Fruit fly (Drosophila melanogaster) whole organism, embryonic: ENCODE measurements around the gene Ugt316A1.
A peak's percentile ranks its signal among the peaks of the same experiment; 100 is the strongest.

Experiments used
- Antp ChIP-seq: fragments of 200-800 bp; sonication (Bioruptor generic); optimal IDR thresholded peaks from 3 replicates; lab custom pipeline; 2016; ENCODE audit warnings: missing biosample characterization, missing genetic modification characterization
- CG10462 ChIP-seq: fragments of 200-800 bp; sonication (Bioruptor generic); optimal IDR thresholded peaks from 2 replicates; lab custom pipeline; 2016; ENCODE audit warnings: missing biosample characterization, missing genetic modification characterization
- CG10565 ChIP-seq: fragments of 200-800 bp; sonication (Bioruptor generic); optimal IDR thresholded peaks from 3 replicates; lab custom pipeline; 2016; ENCODE audit warnings: missing biosample characterization, mild to moderate bottlenecking, missing genetic modification characterization
- CG10654 ChIP-seq: fragments of 200-800 bp; sonication (Bioruptor generic); optimal IDR thresholded peaks from 2 replicates; lab custom pipeline; 2016; ENCODE audit warnings: missing biosample characterization, missing genetic modification characterization
- CG10979 ChIP-seq: fragments of 200-800 bp; sonication (Bioruptor generic); optimal IDR thresholded peaks from 2 replicates; lab custom pipeline; 2018; ENCODE audit warnings: missing biosample characterization, mild to moderate bottlenecking, missing genetic modification characterization, moderate library complexity
- CG11398 ChIP-seq: fragments of 200-800 bp; sonication (Bioruptor generic); optimal IDR thresholded peaks from 2 replicates; lab custom pipeline; 2016; ENCODE audit warnings: missing biosample characterization, missing genetic modification characterization
- CG11560 ChIP-seq: fragments of 200-800 bp; sonication (Bioruptor generic); IDR thresholded peaks from 3 replicates; pipeline ENCODE4 v1.3.6; 2022; ENCODE audit warnings: missing biosample characterization, missing genetic modification characterization
- CG11723 ChIP-seq: fragments of 200-800 bp; sonication (Bioruptor generic); optimal IDR thresholded peaks from 2 replicates; lab custom pipeline; 2017; ENCODE audit warnings: missing biosample characterization, mild to moderate bottlenecking, missing genetic modification characterization
- CG13894 ChIP-seq: fragments of 200-800 bp; sonication (Bioruptor generic); optimal IDR thresholded peaks from 3 replicates; lab custom pipeline; 2018; ENCODE audit warnings: missing biosample characterization, mild to moderate bottlenecking, missing genetic modification characterization, moderate library complexity
- CG15514 ChIP-seq: fragments of 200-800 bp; sonication (Bioruptor generic); optimal IDR thresholded peaks from 3 replicates; lab custom pipeline; 2017; ENCODE audit warnings: missing biosample characterization, missing genetic modification characterization, mild to moderate bottlenecking, moderate library complexity, missing genetic modification reagents
- CG1602 ChIP-seq: fragments of 200-800 bp; sonication (Bioruptor generic); optimal IDR thresholded peaks from 3 replicates; lab custom pipeline; 2016; ENCODE audit warnings: missing biosample characterization, missing genetic modification characterization
- CG17361 ChIP-seq: fragments of 200-800 bp; sonication (Bioruptor generic); IDR thresholded peaks from 3 replicates; pipeline ENCODE4 v1.3.6; 2022; ENCODE audit warnings: missing biosample characterization, missing genetic modification characterization
- CG17568 ChIP-seq: fragments of 200-800 bp; sonication (Bioruptor generic); optimal IDR thresholded peaks from 2 replicates; lab custom pipeline; 2018; ENCODE audit warnings: missing biosample characterization, mild to moderate bottlenecking, missing genetic modification characterization, moderate library complexity
- CG32767 ChIP-seq: fragments of 200-800 bp; sonication (Bioruptor generic); IDR thresholded peaks from 2 replicates; pipeline ENCODE4 v1.3.6; 2022; ENCODE audit warnings: missing biosample characterization, missing genetic modification characterization
- CG3847 ChIP-seq: fragments of 200-800 bp; sonication (Bioruptor generic); IDR thresholded peaks from 2 replicates; pipeline ENCODE4 v1.3.6; 2022; ENCODE audit warnings: missing biosample characterization, missing genetic modification characterization
- CG42726 ChIP-seq: fragments of 200-800 bp; sonication (Bioruptor generic); IDR thresholded peaks from 2 replicates; pipeline ENCODE4 v1.3.6; 2022; ENCODE audit warnings: missing biosample characterization, missing genetic modification characterization; ENCODE audit not compliant: partially characterized antibody
- CG5180 ChIP-seq: fragments of 200-800 bp; sonication (Bioruptor generic); optimal IDR thresholded peaks from 3 replicates; lab custom pipeline; 2017; ENCODE audit warnings: missing biosample characterization, missing genetic modification characterization, mild to moderate bottlenecking, moderate library complexity, missing genetic modification reagents
- CG8359 ChIP-seq: fragments of 200-800 bp; sonication (Bioruptor generic); optimal IDR thresholded peaks from 2 replicates; lab custom pipeline; 2017; ENCODE audit warnings: missing biosample characterization, mild to moderate bottlenecking, missing genetic modification characterization, borderline replicate concordance
- CG8765 ChIP-seq: fragments of 200-800 bp; sonication (Bioruptor generic); IDR thresholded peaks from 2 replicates; pipeline ENCODE4 v1.3.6; 2022; ENCODE audit warnings: missing biosample characterization, missing genetic modification characterization
- CG9215 ChIP-seq: fragments of 200-800 bp; sonication (Bioruptor generic); IDR thresholded peaks from 2 replicates; pipeline ENCODE4 v1.3.6; 2022; ENCODE audit warnings: missing biosample characterization, missing genetic modification characterization
- CG9876 ChIP-seq: fragments of 200-800 bp; sonication (Bioruptor generic); optimal IDR thresholded peaks from 2 replicates; lab custom pipeline; 2016; ENCODE audit warnings: missing biosample characterization, missing genetic modification characterization
- Camta ChIP-seq: fragments of 200-800 bp; sonication (Bioruptor generic); optimal IDR thresholded peaks from 2 replicates; lab custom pipeline; 2016; ENCODE audit warnings: missing biosample characterization, missing genetic modification characterization
- Ets65A ChIP-seq: fragments of 200-800 bp; sonication (Bioruptor generic); peaks from one replicate; lab custom pipeline; 2016; ENCODE audit warnings: missing biosample characterization, missing genetic modification characterization
- Fer1 ChIP-seq: fragments of 200-800 bp; sonication (Bioruptor generic); optimal IDR thresholded peaks from 2 replicates; lab custom pipeline; 2017; ENCODE audit warnings: missing biosample characterization, mild to moderate bottlenecking, missing genetic modification characterization
- Jarid2 ChIP-seq: fragments of 200-800 bp; sonication (Bioruptor generic); optimal IDR thresholded peaks from 3 replicates; lab custom pipeline; 2017; ENCODE audit warnings: mild to moderate bottlenecking, missing biosample characterization, missing genetic modification reagents, missing genetic modification characterization
- Oaz ChIP-seq: fragments of 200-800 bp; sonication (Bioruptor generic); IDR thresholded peaks from 2 replicates; pipeline ENCODE4 v1.3.6; 2022; ENCODE audit warnings: missing biosample characterization, missing genetic modification characterization
- Rx ChIP-seq: fragments of 200-800 bp; sonication (Bioruptor generic); IDR thresholded peaks from 2 replicates; pipeline ENCODE4 v1.3.6; 2022; ENCODE audit warnings: missing biosample characterization, missing genetic modification characterization
- Sox102F ChIP-seq: fragments of 200-800 bp; sonication (Bioruptor generic); optimal IDR thresholded peaks from 2 replicates; lab custom pipeline; 2018; ENCODE audit warnings: missing biosample characterization, mild to moderate bottlenecking, missing genetic modification characterization, moderate library complexity
- Sry-β ChIP-seq: fragments of 200-800 bp; sonication (Bioruptor generic); optimal IDR thresholded peaks from 2 replicates; lab custom pipeline; 2018; ENCODE audit warnings: missing biosample characterization, mild to moderate bottlenecking, missing genetic modification characterization, moderate library complexity
- Tbp ChIP-seq: fragments of >200 bp; optimal IDR thresholded peaks from 2 replicates; lab custom pipeline; 2018; ENCODE audit warnings: missing biosample characterization, missing genetic modification characterization
- Usf ChIP-seq: fragments of 200-800 bp; sonication (Bioruptor generic); optimal IDR thresholded peaks from 2 replicates; lab custom pipeline; 2017; ENCODE audit warnings: missing genotype, missing biosample characterization, missing genetic modification characterization
- Xbp1 ChIP-seq: fragments of 200-800 bp; sonication (Bioruptor generic); optimal IDR thresholded peaks from 3 replicates; lab custom pipeline; 2016; ENCODE audit warnings: missing biosample characterization, mild to moderate bottlenecking, missing genetic modification characterization
- bab2 ChIP-seq: fragments of 200-800 bp; sonication (Bioruptor generic); optimal IDR thresholded peaks from 2 replicates; lab custom pipeline; 2016; ENCODE audit warnings: missing biosample characterization, missing genetic modification characterization
- dan ChIP-seq: fragments of 200-800 bp; sonication (Bioruptor generic); IDR thresholded peaks from 2 replicates; pipeline ENCODE4 v1.3.6; 2022; ENCODE audit warnings: missing biosample characterization, missing genetic modification characterization
- dm ChIP-seq: fragments of 200-800 bp; sonication (Bioruptor generic); optimal IDR thresholded peaks from 3 replicates; lab custom pipeline; 2016; ENCODE audit warnings: missing biosample characterization, missing genetic modification characterization
- gro ChIP-seq: fragments of 200-800 bp; sonication (Bioruptor generic); optimal IDR thresholded peaks from 2 replicates; lab custom pipeline; 2016; ENCODE audit warnings: missing biosample characterization, missing genetic modification characterization
- gsb ChIP-seq: fragments of 200-800 bp; sonication (Bioruptor generic); IDR thresholded peaks from 2 replicates; pipeline ENCODE4 v1.3.6; 2022; ENCODE audit warnings: missing biosample characterization, missing genetic modification characterization
- hb ChIP-seq: fragments of 200-800 bp; sonication (Bioruptor generic); IDR thresholded peaks from 3 replicates; pipeline ENCODE4 v1.3.6; 2022; ENCODE audit warnings: missing biosample characterization, missing genetic modification characterization; ENCODE audit not compliant: partially characterized antibody
- jigr1 ChIP-seq: fragments of 200-800 bp; sonication (Bioruptor generic); IDR thresholded peaks from 3 replicates; pipeline ENCODE4 v1.3.6; 2022; ENCODE audit warnings: missing biosample characterization, missing genetic modification characterization
- kni ChIP-seq: fragments of 200-800 bp; sonication (Bioruptor generic); optimal IDR thresholded peaks from 3 replicates; lab custom pipeline; 2017; ENCODE audit warnings: mild to moderate bottlenecking, missing biosample characterization, missing genetic modification reagents, missing genetic modification characterization
- lilli ChIP-seq: fragments of 200-800 bp; sonication (Bioruptor generic); optimal IDR thresholded peaks from 3 replicates; lab custom pipeline; 2016; ENCODE audit warnings: missing biosample characterization, missing genetic modification characterization
- nau ChIP-seq: fragments of 200-800 bp; sonication (Bioruptor generic); optimal IDR thresholded peaks from 3 replicates; lab custom pipeline; 2017; ENCODE audit warnings: missing biosample characterization, mild to moderate bottlenecking, missing genetic modification characterization, missing genetic modification reagents
- p53 ChIP-seq: fragments of 200-800 bp; sonication (Bioruptor generic); optimal IDR thresholded peaks from 2 replicates; lab custom pipeline; 2016; ENCODE audit warnings: missing biosample characterization, missing genetic modification characterization
- pfk ChIP-seq: fragments of 200-800 bp; sonication (Bioruptor generic); optimal IDR thresholded peaks from 2 replicates; lab custom pipeline; 2018; ENCODE audit warnings: missing biosample characterization, mild to moderate bottlenecking, missing genetic modification characterization, moderate library complexity
- pnt ChIP-seq: fragments of 200-800 bp; sonication (Bioruptor generic); optimal IDR thresholded peaks from 3 replicates; lab custom pipeline; 2016; ENCODE audit warnings: missing biosample characterization, missing genetic modification characterization
- psq ChIP-seq: fragments of 200-800 bp; sonication (Bioruptor generic); optimal IDR thresholded peaks from 2 replicates; lab custom pipeline; 2017; ENCODE audit warnings: missing biosample characterization, missing genetic modification characterization
- ranshi ChIP-seq: fragments of 200-800 bp; sonication (Bioruptor generic); IDR thresholded peaks from 2 replicates; pipeline ENCODE4 v1.3.6; 2022; ENCODE audit warnings: missing biosample characterization, missing genetic modification characterization
- sima ChIP-seq: fragments of 200-800 bp; sonication (Bioruptor generic); optimal IDR thresholded peaks from 2 replicates; lab custom pipeline; 2016; ENCODE audit warnings: missing biosample characterization, missing genetic modification characterization
- so ChIP-seq: fragments of 200-800 bp; sonication (Bioruptor generic); IDR thresholded peaks from 3 replicates; pipeline ENCODE4 v1.3.6; 2022; ENCODE audit warnings: missing biosample characterization, missing genetic modification characterization
- tup ChIP-seq: fragments of 200-800 bp; sonication (Bioruptor generic); optimal IDR thresholded peaks from 2 replicates; lab custom pipeline; 2016; ENCODE audit warnings: missing biosample characterization, mild to moderate bottlenecking, missing genetic modification characterization, moderate library complexity
- zf30C ChIP-seq: fragments of 200-800 bp; sonication (Bioruptor generic); optimal IDR thresholded peaks from 3 replicates; lab custom pipeline; 2018; ENCODE audit warnings: missing biosample characterization, mild to moderate bottlenecking, missing genetic modification characterization

Gene Ugt316A1

DNA sequence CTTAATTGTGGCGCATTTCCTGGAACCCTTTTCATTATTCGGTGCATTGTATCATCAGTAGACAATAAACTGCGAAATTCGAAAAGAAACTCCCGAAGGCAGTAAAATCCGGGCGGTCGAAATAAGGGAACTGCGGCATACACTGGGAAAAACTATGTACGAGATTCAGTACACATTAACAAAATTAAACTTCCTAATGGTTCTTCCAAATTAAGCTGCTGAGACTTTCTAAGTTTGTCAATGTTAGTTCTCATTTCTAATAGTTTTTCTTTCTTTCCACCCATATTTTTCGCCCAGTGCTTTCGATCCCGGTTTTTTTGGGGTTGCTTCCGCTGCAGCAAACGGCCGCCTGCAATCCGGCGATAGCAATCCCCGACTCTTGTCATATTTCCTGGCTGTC, 37.8 kb downstream of the Ugt316A1 start (continued):
- TF ChIP-seq zf30C (GFP tag; lab: Kevin White, UChicago) (peak; percentile 84), psq (GFP tag; lab: Kevin White, UChicago) (peak; percentile 5), dan (peak; percentile 70), Xbp1 (GFP tag; lab: Kevin White, UChicago) (peak; percentile 78), CG10565 (GFP tag; lab: Kevin White, UChicago) (no peak), CG42726 (GFP tag; lab: Robert Waterston, UW) (no peak), Sry-β (GFP tag; lab: Kevin White, UChicago) (no peak), CG13894 (tag; lab: Kevin White, UChicago) (no peak), ranshi (GFP tag; lab: Robert Waterston, UW) (peak; percentile 48; the same call in 1 of the 2 replicates), CG15514 (GFP tag; lab: Kevin White, UChicago) (peak; percentile 23), CG10462 (GFP tag; lab: Kevin White, UChicago) (peak; percentile 57), gro (GFP tag; lab: Kevin White, UChicago) (no peak), CG11723 (GFP tag; lab: Kevin White, UChicago) (peak; percentile 70), pfk (GFP tag; lab: Kevin White, UChicago) (no peak), kni (GFP tag; lab: Kevin White, UChicago) (no peak), CG3847 (peak; percentile 39; the same call in 1 of the 2 replicates), jigr1 (GFP tag; lab: Robert Waterston, UW) (no peak), Usf (GFP tag; lab: Kevin White, UChicago) (peak; percentile 38), Sox102F (peak; percentile 85), Jarid2 (GFP tag; lab: Kevin White, UChicago) (no peak), p53 (no peak), CG10654 (GFP tag; lab: Kevin White, UChicago) (peak; percentile 65), so (GFP tag; lab: Robert Waterston, UW) (peak; percentile 79; the same call in 2 of the 3 replicates), Antp (peak; percentile 57), CG32767 (GFP tag; lab: Robert Waterston, UW) (peak; percentile 60), CG8765 (GFP tag; lab: Robert Waterston, UW) (peak; percentile 81), pnt (GFP tag; lab: Kevin White, UChicago) (peak; percentile 58), hb (GFP tag; lab: Robert Waterston, UW) (no peak), dm (GFP tag; lab: Kevin White, UChicago) (peak; percentile 12), CG17361 (GFP tag; lab: Robert Waterston, UW) (peak; percentile 86), Tbp (GFP tag; lab: Kevin White, UChicago) (no peak), Camta (GFP tag; lab: Kevin White, UChicago) (peak; percentile 65), Rx (peak; percentile 79), CG9215 (peak; percentile 33; the same call in 1 of the 2 replicates), sima (GFP tag; lab: Kevin White, UChicago) (no peak), bab2 (GFP tag; lab: Kevin White, UChicago) (peak; percentile 75), CG17568 (GFP tag; lab: Kevin White, UChicago) (peak; percentile 65), Ets65A (GFP tag; lab: Kevin White, UChicago) (peak; percentile 96), CG11560 (peak; percentile 53; the same call in 1 of the 3 replicates), Fer1 (GFP tag; lab: Kevin White, UChicago) (peak; percentile 65), CG10979 (tag; lab: Kevin White, UChicago) (peak; percentile 78), lilli (GFP tag; lab: Kevin White, UChicago) (peak; percentile 66), CG11398 (peak; percentile 80), CG1602 (GFP tag; lab: Kevin White, UChicago) (peak; percentile 58), CG8359 (GFP tag; lab: Kevin White, UChicago) (peak; percentile 61), tup (GFP tag; lab: Kevin White, UChicago) (peak; percentile 50), Oaz (GFP tag; lab: Robert Waterston, UW) (no peak), CG5180 (GFP tag; lab: Kevin White, UChicago) (peak; percentile 54), CG9876 (GFP tag; lab: Kevin White, UChicago) (peak; percentile 56), nau (GFP tag; lab: Kevin White, UChicago) (peak; percentile 38), gsb (GFP tag; lab: Robert Waterston, UW) (peak; percentile 45; the same call in 1 of the 2 replicates)
